Worm (Caenorhabditis elegans) whole organism, L4 larva: ENCODE measurements around the gene ptrn-1.

Source experiments
- D1046.2 ChIP-seq: fragments of 200-800 bp; sonication (Bioruptor generic); IDR thresholded peaks from 2 replicates; pipeline ENCODE4 v1.3.6; 2022; ENCODE audit warnings: missing genetic modification characterization, missing compliant biosample characterization
- F10B5.3 ChIP-seq: sonication (generic microtip); optimal IDR thresholded peaks from 2 replicates; lab custom pipeline; 2016; ENCODE audit warnings: mild to moderate bottlenecking, missing genetic modification characterization, missing compliant biosample characterization
- F44E2.7 ChIP-seq: fragments of 200-800 bp; sonication (Bioruptor generic); IDR thresholded peaks from 2 replicates; pipeline ENCODE4 v2.1.2; 2022; ENCODE audit warnings: missing genetic modification characterization, missing compliant biosample characterization
- ZK337.2 ChIP-seq: fragments of 200-800 bp; sonication (Bioruptor generic); IDR thresholded peaks from 2 replicates; pipeline ENCODE4 v1.3.6; 2022; ENCODE audit warnings: missing genetic modification reagents, missing genetic modification characterization, missing compliant biosample characterization
- ceh-20 ChIP-seq: fragments of 200-800 bp; sonication (Bioruptor generic); IDR thresholded peaks from 2 replicates; pipeline ENCODE4 v1.3.6; 2022; ENCODE audit warnings: missing genetic modification reagents, missing genetic modification characterization, missing compliant biosample characterization
- ceh-44 ChIP-seq: fragments of 200-800 bp; sonication (Bioruptor generic); IDR thresholded peaks from 2 replicates; pipeline ENCODE4 v1.3.6; 2022; ENCODE audit warnings: missing genetic modification reagents, missing genetic modification characterization, missing compliant biosample characterization
- cey-2 ChIP-seq: sonication (generic microtip); optimal IDR thresholded peaks from 3 replicates; lab custom pipeline; 2017; ENCODE audit warnings: missing genetic modification characterization, mild to moderate bottlenecking, missing compliant biosample characterization, antibody characterized with exemption, borderline replicate concordance; ENCODE audit not compliant: insufficient read depth
- daf-16 ChIP-seq, 3 experiments: sonication (generic microtip); optimal IDR thresholded peaks; 2 replicates each; lab custom pipeline; 2016 to 2017; ENCODE audit warnings: missing genetic modification characterization in 3 of 3, missing genetic modification reagents in 3 of 3, mild to moderate bottlenecking in 2 of 3, missing compliant biosample characterization in 2 of 3, missing biosample characterization in 1 of 3, moderate library complexity in 1 of 3
- daf-8 ChIP-seq: fragments of 200-800 bp; sonication (Bioruptor generic); IDR thresholded peaks from 2 replicates; pipeline ENCODE4 v1.3.6; 2022; ENCODE audit warnings: missing genetic modification characterization, missing compliant biosample characterization
- dmd-6 ChIP-seq: fragments of 200-800 bp; sonication (Bioruptor generic); IDR thresholded peaks from 2 replicates; pipeline ENCODE4 v1.3.6; 2022; ENCODE audit warnings: missing genetic modification reagents, missing genetic modification characterization, missing compliant biosample characterization
- dmd-9 ChIP-seq: fragments of 200-800 bp; sonication (Bioruptor generic); IDR thresholded peaks from 2 replicates; pipeline ENCODE4 v1.3.6; 2022; ENCODE audit warnings: missing genetic modification reagents, missing genetic modification characterization, missing compliant biosample characterization
- duxl-1 ChIP-seq: sonication (generic microtip); optimal IDR thresholded peaks from 2 replicates; lab custom pipeline; 2016; ENCODE audit warnings: mild to moderate bottlenecking, missing genetic modification characterization, moderate library complexity, missing compliant biosample characterization; ENCODE audit not compliant: poor library complexity
- dve-1 ChIP-seq: sonication (generic microtip); optimal IDR thresholded peaks from 2 replicates; lab custom pipeline; 2017; ENCODE audit warnings: antibody characterized with exemption, mild to moderate bottlenecking, missing genetic modification characterization, missing compliant biosample characterization; ENCODE audit not compliant: insufficient read depth
- egl-27 ChIP-seq: sonication (generic microtip); optimal IDR thresholded peaks from 3 replicates; lab custom pipeline; 2017; ENCODE audit warnings: missing biosample characterization, missing genetic modification reagents, missing genetic modification characterization
- fos-1 ChIP-seq: fragments of 150-350 bp; optimal IDR thresholded peaks from 2 replicates; lab custom pipeline; 2014; ENCODE audit warnings: missing biosample characterization, missing genetic modification characterization
- hlh-11 ChIP-seq: fragments of 200-800 bp; sonication (Bioruptor generic); optimal IDR thresholded peaks from 2 replicates; lab custom pipeline; 2018; ENCODE audit warnings: mild to moderate bottlenecking, missing genetic modification characterization, missing compliant biosample characterization
- hlh-30 ChIP-seq: sonication (generic microtip); optimal IDR thresholded peaks from 2 replicates; lab custom pipeline; 2017; ENCODE audit warnings: antibody characterized with exemption, mild to moderate bottlenecking, missing genetic modification characterization, missing compliant biosample characterization; ENCODE audit not compliant: insufficient read depth
- hmg-1.1 ChIP-seq: fragments of 200-800 bp; sonication (Bioruptor generic); IDR thresholded peaks from 2 replicates; pipeline ENCODE4 v1.3.6; 2022; ENCODE audit warnings: missing genetic modification reagents, missing genetic modification characterization, missing compliant biosample characterization
- lim-7 ChIP-seq: fragments of 200-800 bp; sonication (Bioruptor generic); IDR thresholded peaks from 2 replicates; pipeline ENCODE4 v1.3.6; 2022; ENCODE audit warnings: missing genetic modification characterization, missing compliant biosample characterization
- lsy-2 ChIP-seq, 2 experiments: fragments of 150-350 bp in 1 of 2; sonication (generic microtip) in 1 of 2; optimal IDR thresholded peaks; 2 replicates each; lab custom pipeline; 2014 to 2017; ENCODE audit warnings: missing biosample characterization in 2 of 2, missing genetic modification characterization in 2 of 2
- madf-5 ChIP-seq, 2 experiments: fragments of 200-800 bp; sonication (Bioruptor generic); IDR thresholded peaks; 2 replicates each; pipeline ENCODE4 v1.3.6; 2022; ENCODE audit warnings: missing compliant biosample characterization in 2 of 2, missing genetic modification characterization in 2 of 2
- mdl-1 ChIP-seq, 2 experiments: fragments of 150-350 bp in 1 of 2; sonication (generic microtip) in 1 of 2; optimal IDR thresholded peaks; 2 replicates each; lab custom pipeline; 2014 to 2017; ENCODE audit warnings: missing biosample characterization in 2 of 2, missing genetic modification characterization in 2 of 2
- mep-1 ChIP-seq: fragments of 150-350 bp; sonication (generic microtip); optimal IDR thresholded peaks from 3 replicates; lab custom pipeline; 2014; ENCODE audit warnings: missing biosample characterization, missing genetic modification characterization
- mxl-2 ChIP-seq: fragments of 200-800 bp; sonication (Bioruptor generic); conservative IDR thresholded peaks from 2 replicates; pipeline ENCODE4 v1.3.6; 2022; ENCODE audit warnings: missing genetic modification reagents, missing genetic modification characterization, missing compliant biosample characterization
- nhr-10 ChIP-seq: fragments of 150-350 bp; optimal IDR thresholded peaks from 2 replicates; lab custom pipeline; 2014; ENCODE audit warnings: missing biosample characterization, missing genetic modification characterization
- nhr-25 ChIP-seq: sonication (generic microtip); optimal IDR thresholded peaks from 2 replicates; lab custom pipeline; 2017; ENCODE audit warnings: missing genetic modification characterization, mild to moderate bottlenecking, missing compliant biosample characterization, antibody characterized with exemption, moderate library complexity, borderline replicate concordance; ENCODE audit not compliant: insufficient read depth
- nhr-28 ChIP-seq: fragments of 150-350 bp; optimal IDR thresholded peaks from 2 replicates; lab custom pipeline; 2014; ENCODE audit warnings: missing biosample characterization, missing genetic modification characterization
- nhr-41 ChIP-seq: fragments of 200-800 bp; sonication (Bioruptor generic); IDR thresholded peaks from 2 replicates; pipeline ENCODE4 v1.3.6; 2022; ENCODE audit warnings: missing genetic modification reagents, missing genetic modification characterization, missing compliant biosample characterization
- nhr-6 ChIP-seq: fragments of 150-350 bp; optimal IDR thresholded peaks from 2 replicates; lab custom pipeline; 2014; ENCODE audit warnings: missing biosample characterization, missing genetic modification characterization
- pha-4 ChIP-seq, 2 experiments: fragments of 150-350 bp in 1 of 2; fragments of 200-800 bp in 1 of 2; sonication (Bioruptor generic) in 1 of 2; IDR thresholded peaks in 1 of 2; optimal IDR thresholded peaks in 1 of 2; 2 replicates each; pipeline versions ENCODE4 v1.3.6 to Lab custom; 2014 to 2022; ENCODE audit warnings: missing genetic modification characterization in 2 of 2, missing genetic modification reagents in 2 of 2, missing biosample characterization in 1 of 2, missing compliant biosample characterization in 1 of 2
- php-3 ChIP-seq: fragments of 200-800 bp; sonication (Bioruptor generic); IDR thresholded peaks from 2 replicates; pipeline ENCODE4 v1.3.6; 2022; ENCODE audit warnings: missing genetic modification reagents, missing genetic modification characterization, missing compliant biosample characterization
- pqm-1 ChIP-seq: sonication (generic microtip); optimal IDR thresholded peaks from 2 replicates; lab custom pipeline; 2017; ENCODE audit warnings: missing biosample characterization, missing genetic modification characterization
- set-16 ChIP-seq: fragments of 200-800 bp; sonication (Bioruptor generic); IDR thresholded peaks from 2 replicates; pipeline ENCODE4 v1.3.6; 2022; ENCODE audit warnings: missing genetic modification reagents, missing genetic modification characterization, missing compliant biosample characterization
- snpc-1.2 ChIP-seq: fragments of 200-800 bp; sonication (Bioruptor generic); IDR thresholded peaks from 2 replicates; pipeline ENCODE4 v1.3.6; 2022; ENCODE audit warnings: missing genetic modification reagents, missing genetic modification characterization, missing compliant biosample characterization
- spr-3 ChIP-seq: fragments of 200-800 bp; sonication (Bioruptor generic); optimal IDR thresholded peaks from 2 replicates; lab custom pipeline; 2018; ENCODE audit warnings: mild to moderate bottlenecking, missing genetic modification characterization, missing compliant biosample characterization
- tag-97 ChIP-seq: fragments of 200-800 bp; sonication (Bioruptor generic); IDR thresholded peaks from 2 replicates; pipeline ENCODE4 v1.3.6; 2022; ENCODE audit warnings: missing genetic modification characterization, missing compliant biosample characterization
- tra-1 ChIP-seq: fragments of 200-800 bp; sonication (Bioruptor generic); IDR thresholded peaks from 2 replicates; pipeline ENCODE4 v1.3.6; 2022; ENCODE audit warnings: missing genetic modification reagents, missing genetic modification characterization, missing compliant biosample characterization
- unc-62 ChIP-seq, 3 experiments: fragments of 150-350 bp in 1 of 3; sonication (generic microtip); optimal IDR thresholded peaks in 2 of 3; peaks in 1 of 3; 1 replicate in 1 of 3; 2 replicates in 2 of 3; lab custom pipeline; 2014 to 2017; ENCODE audit warnings: missing biosample characterization in 3 of 3, missing genetic modification characterization in 3 of 3, missing genetic modification reagents in 3 of 3, missing genotype in 1 of 3
- zip-2 ChIP-seq: fragments of 150-350 bp; optimal IDR thresholded peaks from 2 replicates; lab custom pipeline; 2014; ENCODE audit warnings: missing biosample characterization, missing genetic modification characterization

Gene ptrn-1

DNA sequence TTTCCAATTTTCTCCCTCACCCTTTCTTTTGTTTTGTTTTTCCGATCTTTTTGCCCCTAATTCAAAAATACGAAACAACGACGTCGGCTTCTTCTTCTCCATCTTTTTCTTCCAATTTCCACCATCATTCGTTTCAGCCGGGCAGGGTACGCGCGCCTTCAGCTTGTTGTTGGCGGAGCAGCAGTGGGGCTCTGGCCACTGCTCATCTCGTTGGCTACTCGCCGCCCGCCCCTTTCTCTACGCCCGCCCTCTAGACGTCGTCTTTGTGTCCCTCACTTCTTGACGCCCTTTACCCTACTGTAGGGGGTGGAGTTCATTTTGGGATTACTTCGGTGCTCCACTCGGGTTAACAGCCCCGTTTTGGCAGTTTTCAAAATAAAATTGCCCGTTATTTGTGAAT, 31.0 kb downstream of the ptrn-1 start:
- TF ChIP-seq F44E2.7 (GFP tag; lab: Robert Waterston, UW) (0 out of 2 replicates have a peak, but pooled peaks have one; percentile 58), set-16 (GFP tag; lab: Robert Waterston, UW) (peak; percentile 76), lim-7 (no peak), cey-2 (tag; lab: Kevin White, UChicago) (no peak), egl-27 (no peak), tra-1 (GFP tag; lab: Robert Waterston, UW) (no peak), dmd-9 (GFP tag; lab: Robert Waterston, UW) (no peak), ceh-44 (no peak), ceh-20 (GFP tag; lab: Robert Waterston, UW) (no peak), lsy-2 (tag; optimal IDR thresholded peaks at IDR 0.05; lab: Kevin White, UChicago) (no peak), tag-97 (no peak), duxl-1 (tag; lab: Kevin White, UChicago) (no peak), dve-1 (tag; lab: Kevin White, UChicago) (no peak), pha-4 (GFP tag; IDR thresholded peaks at IDR 0.05; lab: Robert Waterston, UW) (no peak), pha-4 (tag; optimal IDR thresholded peaks at IDR 0.05; lab: Kevin White, UChicago) (no peak), madf-5 (GFP tag; IDR thresholded peaks at IDR 0.05; lab: Robert Waterston, UW) (no peak), F10B5.3 (tag; lab: Kevin White, UChicago) (no peak), fos-1 (tag; lab: Kevin White, UChicago) (no peak), dmd-6 (GFP tag; lab: Robert Waterston, UW) (no peak), hmg-1.1 (GFP tag; lab: Robert Waterston, UW) (0 out of 2 replicates have a peak, but pooled peaks have one; percentile 31)
- TF ChIP-seq, all 104 proteins: peak for 3

DNA sequence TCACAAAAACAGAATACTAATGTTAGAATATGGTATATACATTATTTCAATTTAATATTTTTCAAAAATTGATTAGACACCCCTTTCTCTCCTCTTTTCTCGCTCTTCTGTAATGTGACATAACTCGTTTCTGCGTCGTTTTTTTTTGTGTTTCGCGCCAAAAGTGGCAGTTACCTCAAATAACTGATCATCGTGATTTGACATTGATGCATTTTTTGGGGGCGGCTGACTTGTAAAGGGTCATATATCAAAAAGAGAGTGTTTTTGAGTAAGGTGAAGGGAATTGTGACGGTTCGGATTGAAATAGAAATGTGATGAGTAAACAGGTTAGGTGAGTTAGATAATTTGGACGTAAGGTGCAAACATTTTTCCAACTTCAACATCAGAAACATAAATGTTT, 32.0 kb downstream of the ptrn-1 start:
- TF ChIP-seq nhr-28 (tag; lab: Kevin White, UChicago) (peak; percentile 11), hlh-30 (peak; percentile 46), fos-1 (tag; lab: Kevin White, UChicago) (no peak), unc-62 (GFP tag; optimal IDR thresholded peaks at IDR 0.05 in 1 of 2; lab: Kevin White, UChicago) (peak in 1 of 2 experiments; percentile 83), unc-62 (tag; optimal IDR thresholded peaks at IDR 0.05; lab: Kevin White, UChicago) (no peak), mep-1 (peak; percentile 4), mdl-1 (tag; optimal IDR thresholded peaks at IDR 0.05; lab: Kevin White, UChicago) (no peak), ceh-44 (no peak)
- TF ChIP-seq, all 104 proteins: peak for 4

DNA sequence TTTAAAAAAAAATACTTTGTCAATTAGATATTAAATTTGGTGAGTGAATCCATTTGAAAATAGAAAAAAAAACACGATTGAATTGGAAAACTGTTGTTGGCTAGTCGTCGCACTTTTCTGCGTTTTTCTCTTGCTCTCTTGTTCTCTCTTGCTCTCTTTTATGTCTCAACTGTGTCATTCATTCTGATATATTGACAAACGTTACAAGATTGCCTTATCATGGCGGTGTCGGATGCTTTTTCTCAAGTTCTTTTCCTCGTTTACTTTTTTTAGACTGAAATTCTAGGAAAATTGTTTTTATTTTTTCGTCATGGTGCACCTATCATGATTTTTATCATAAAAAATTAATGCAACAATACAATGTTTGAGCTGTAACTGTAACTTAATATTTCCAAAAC, 34.1 kb downstream of the ptrn-1 start:
- no peak for TF ChIP-seq pha-4 (GFP tag; IDR thresholded peaks at IDR 0.05; lab: Robert Waterston, UW)
- no peak for TF ChIP-seq pha-4 (tag; optimal IDR thresholded peaks at IDR 0.05; lab: Kevin White, UChicago)
- TF ChIP-seq tra-1 (GFP tag; lab: Robert Waterston, UW), result 0 out of 2 replicates have a peak, but pooled peaks have one; percentile 11
- TF ChIP-seq zip-2 (tag; lab: Kevin White, UChicago), result no peak
- peak; percentile 55 for TF ChIP-seq pqm-1 (tag; lab: Kevin White, UChicago)
- TF ChIP-seq nhr-25, result no peak
- peak; percentile 58 for TF ChIP-seq hlh-11 (tag; lab: Kevin White, UChicago)
- peak; percentile 49 for TF ChIP-seq nhr-6 (tag; lab: Kevin White, UChicago)
- no peak for TF ChIP-seq mxl-2
- TF ChIP-seq dve-1 (tag; lab: Kevin White, UChicago), result peak; percentile 40
- TF ChIP-seq hlh-30, result no peak
- TF ChIP-seq snpc-1.2 (GFP tag; lab: Robert Waterston, UW), result no peak
- TF ChIP-seq nhr-41 (GFP tag; lab: Robert Waterston, UW), result no peak
- no peak for TF ChIP-seq daf-16 (GFP tag; optimal IDR thresholded peaks at IDR 0.05; lab: Kevin White, UChicago)
- TF ChIP-seq daf-16 (tag; optimal IDR thresholded peaks at IDR 0.05; lab: Kevin White, UChicago), result peak; percentile 88
- peak; percentile 34 for TF ChIP-seq nhr-28 (tag; lab: Kevin White, UChicago)
- TF ChIP-seq mep-1, result peak; percentile 7
- TF ChIP-seq nhr-10 (tag; lab: Kevin White, UChicago), result no peak
- TF ChIP-seq D1046.2 (GFP tag; lab: Robert Waterston, UW), result no peak
- TF ChIP-seq php-3 (GFP tag; lab: Robert Waterston, UW), result peak; percentile 39; the same call in 1 of the 2 replicates
- no peak for TF ChIP-seq spr-3 (GFP tag; lab: Kevin White, UChicago)
- no peak for TF ChIP-seq daf-8 (GFP tag; lab: Robert Waterston, UW)
- TF ChIP-seq ZK337.2 (GFP tag; lab: Robert Waterston, UW), result no peak
- peak; percentile 72 for TF ChIP-seq dmd-6 (GFP tag; lab: Robert Waterston, UW)
- TF ChIP-seq, all 104 proteins: peak for 10
